Fruit fly (Drosophila melanogaster) ovary, adult (tissue): ENCODE results near the gene hfp.

Experiments used
- CG17801 ChIP-seq: fragments of 200-800 bp; optimal IDR thresholded peaks from 2 replicates; lab custom pipeline; 2019; ENCODE audit warnings: missing biosample characterization, mild to moderate bottlenecking, missing genetic modification characterization, moderate library complexity; ENCODE audit not compliant: partially characterized antibody

The hfp gene

DNA sequence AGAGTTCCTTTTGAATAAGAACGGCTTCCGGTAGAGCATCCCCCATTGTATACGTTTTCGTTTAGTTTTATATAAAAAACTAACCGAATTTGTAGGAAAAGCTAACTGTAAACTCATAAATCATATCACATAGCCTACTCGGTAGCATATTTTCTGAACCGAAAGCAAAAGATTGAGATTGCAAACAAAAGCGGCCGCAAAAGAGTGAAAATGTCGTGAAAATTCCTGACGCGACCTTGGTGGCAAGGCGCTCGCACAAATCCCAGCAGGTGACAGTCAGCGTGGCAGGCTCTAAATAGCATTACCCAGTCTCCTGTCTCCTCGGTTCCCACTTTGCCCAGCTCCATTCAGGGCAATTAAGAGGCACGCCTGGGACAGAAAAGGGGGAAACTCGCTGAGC, 30.4 kb downstream of the hfp start, which contains the start of gene Naa30B:
TSS of gene Naa30B (minus strand) at position 101 of the 400 bp plus-strand sequence.
- TF ChIP-seq CG17801, result no peak

- TF ChIP-seq CG17801, result no peak
Measured at dm6 chr3L:1471037-1471436, 31.4 kb downstream of the hfp start.

- TF ChIP-seq CG17801, result no peak
Measured at dm6 chr3L:1469241-1469640, 33.1 kb downstream of the hfp start.

dm6 chr3L:1464465-1464864, 37.9 kb downstream of the hfp start:
- no peak for TF ChIP-seq CG17801

DNA sequence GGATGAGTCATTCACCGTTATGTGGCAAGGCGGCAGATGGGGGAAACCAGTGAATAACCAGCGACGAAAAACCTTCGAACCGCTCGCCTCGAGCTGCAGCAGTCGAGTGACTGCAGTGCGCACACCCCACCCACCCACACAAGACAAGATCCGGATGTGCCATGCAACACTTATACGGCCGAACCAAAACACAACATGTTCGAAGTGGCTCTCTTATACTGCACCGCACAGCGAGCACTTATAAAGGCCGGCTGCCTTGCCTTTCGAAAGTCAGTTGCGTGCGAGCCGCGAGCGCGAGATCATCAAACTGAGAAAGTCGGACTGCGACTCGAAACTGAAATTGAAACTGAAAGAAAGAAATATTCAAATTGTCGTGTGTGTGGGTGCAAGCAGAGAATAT, 38.8 kb downstream of the hfp start, which contains the start of gene rho:
TSS of gene rho (plus strand) at position 265 of the 400 bp plus-strand sequence.
- TF ChIP-seq CG17801, result peak; percentile 28

DNA sequence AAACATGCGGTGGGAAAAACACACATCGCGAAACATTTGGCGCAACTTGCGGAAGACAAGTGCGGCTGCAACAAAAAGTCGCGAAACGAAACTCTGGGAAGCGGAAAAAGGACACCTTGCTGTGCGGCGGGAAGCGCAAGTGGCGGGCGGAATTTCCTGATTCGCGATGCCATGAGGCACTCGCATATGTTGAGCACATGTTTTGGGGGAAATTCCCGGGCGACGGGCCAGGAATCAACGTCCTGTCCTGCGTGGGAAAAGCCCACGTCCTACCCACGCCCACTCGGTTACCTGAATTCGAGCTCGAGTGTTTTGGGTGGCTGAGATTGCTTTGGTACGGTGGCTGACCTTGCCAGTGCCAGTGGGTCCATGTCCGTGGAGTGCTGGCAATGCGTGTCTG, 40.6 kb downstream of the hfp start:
- TF ChIP-seq CG17801, result no peak

dm6 chr3L:1457998-1458728, 44.2 kb downstream of the hfp start:
- no peak for TF ChIP-seq CG17801

dm6 chr3L:1457281-1457680, 45.1 kb downstream of the hfp start:
- no peak for TF ChIP-seq CG17801

DNA sequence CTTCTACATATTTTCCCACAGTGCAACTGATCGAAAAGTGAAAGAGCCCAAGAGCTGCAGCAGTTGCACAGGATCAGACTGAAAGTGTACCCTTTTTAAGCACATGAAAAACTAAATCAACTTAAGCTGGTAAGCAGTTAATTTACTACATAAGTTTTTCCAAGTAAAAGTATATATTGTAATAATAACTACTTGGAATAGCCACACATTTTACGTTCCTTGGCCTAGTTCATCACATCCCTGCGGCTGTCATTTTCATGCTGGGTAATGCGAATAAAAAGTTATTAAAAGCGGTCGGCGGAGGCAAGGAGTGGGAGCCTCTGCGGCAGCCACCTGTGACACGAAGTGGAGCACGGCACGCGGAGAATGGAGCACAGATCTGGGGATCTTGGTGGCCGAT, 51.5 kb downstream of the hfp start:
- no peak for TF ChIP-seq CG17801

DNA sequence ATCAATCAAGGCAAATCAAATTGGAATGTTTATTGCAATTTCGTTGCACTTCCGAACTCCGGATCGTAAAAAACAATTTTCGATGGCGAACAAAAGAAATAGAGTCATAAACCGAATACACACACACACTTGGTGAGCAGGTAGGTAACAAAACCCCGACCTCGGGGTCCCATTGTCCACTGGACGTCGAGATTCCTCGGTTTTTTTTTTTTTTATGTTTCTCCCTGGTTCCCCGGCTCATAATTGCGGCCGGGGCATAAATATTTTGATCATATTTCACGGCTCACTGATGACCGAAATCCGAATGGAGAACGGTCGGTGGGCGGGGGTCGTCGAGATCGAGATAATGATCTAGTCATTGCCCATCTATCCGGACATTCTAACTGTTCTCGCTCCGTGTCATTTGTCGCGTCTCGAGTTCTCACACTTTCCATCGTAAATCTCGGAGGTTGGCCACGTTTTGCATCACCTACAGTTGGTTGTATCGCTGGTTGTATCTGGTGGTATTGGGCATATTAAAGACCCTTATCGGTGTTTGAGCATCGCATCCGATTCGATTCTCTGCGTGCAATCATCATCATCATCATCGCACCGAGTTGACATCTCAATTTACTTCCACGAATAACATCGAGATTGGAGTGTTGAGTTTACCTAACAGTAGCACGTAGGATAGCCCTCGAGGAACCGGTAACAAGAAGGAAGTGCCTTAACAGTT, 54.4 kb downstream of the hfp start:
- no peak for TF ChIP-seq CG17801
